Fruit fly (Drosophila melanogaster): ENCODE results near the gene CG6769.

DNA sequence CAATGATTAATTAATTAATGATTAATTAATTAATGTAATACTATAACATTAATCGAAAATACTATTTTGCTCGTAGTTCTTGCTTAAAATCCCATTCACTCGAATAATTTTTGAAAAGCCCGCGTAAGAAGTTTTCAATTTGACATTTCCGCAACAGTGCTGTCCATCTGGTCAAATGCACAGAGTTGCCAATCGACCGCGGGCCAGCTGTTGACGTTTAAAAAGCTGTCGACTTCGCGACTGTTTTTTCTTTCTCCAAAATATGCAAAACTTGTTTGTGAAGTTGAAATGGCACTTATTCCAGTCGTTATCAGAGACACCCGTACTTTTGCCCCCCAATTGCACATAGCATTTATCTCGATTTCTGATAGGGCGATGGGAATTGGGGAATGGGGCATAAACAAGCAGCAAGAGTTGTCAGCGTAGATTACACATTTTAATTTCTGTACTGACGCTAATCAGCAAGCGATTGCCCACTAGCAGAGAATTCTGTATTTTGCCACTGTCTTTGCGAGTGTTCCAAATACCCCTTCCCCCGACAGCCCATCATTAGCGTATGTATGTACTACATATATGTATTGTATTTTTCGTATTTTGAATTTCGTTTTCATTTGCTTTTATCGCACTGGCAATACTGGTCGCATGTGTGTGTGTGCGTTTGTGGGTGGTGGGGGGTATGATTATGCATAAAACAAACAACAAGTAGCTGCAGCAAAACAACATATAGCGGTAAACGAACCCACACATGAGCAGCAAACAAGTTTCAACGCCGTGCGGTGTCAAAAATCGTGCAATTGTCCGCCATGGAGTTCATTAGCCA is 4.1 kb upstream of the CG6769 start, which contains the start of gene Srx:
- TF ChIP-seq EcR (GFP tag; optimal IDR thresholded peaks at IDR 0.05) (no peak), Dll (optimal IDR thresholded peaks at IDR 0.05) (no peak)

Data from whole organism.